Fruit fly (Drosophila melanogaster) whole organism, prepupa: ENCODE results near the gene CG9705.

Source experiments
- CG16779 ChIP-seq: fragments of 200-800 bp; sonication (Bioruptor generic); optimal IDR thresholded peaks from 3 replicates; lab custom pipeline; 2017; ENCODE audit warnings: missing biosample characterization, mild to moderate bottlenecking, missing genetic modification characterization
- CG31627 ChIP-seq: fragments of 200-800 bp; sonication (Bioruptor generic); optimal IDR thresholded peaks from 3 replicates; lab custom pipeline; 2016; ENCODE audit warnings: missing biosample characterization, missing genetic modification characterization
- Sox15 ChIP-seq: fragments of 200-800 bp; sonication (Bioruptor generic); optimal IDR thresholded peaks from 3 replicates; lab custom pipeline; 2016; ENCODE audit warnings: missing biosample characterization, missing genetic modification characterization
- dac ChIP-seq: fragments of 200-800 bp; sonication (Bioruptor generic); optimal IDR thresholded peaks from 2 replicates; lab custom pipeline; 2017; ENCODE audit warnings: missing biosample characterization, mild to moderate bottlenecking, missing genetic modification characterization
- esn ChIP-seq: fragments of 200-800 bp; sonication (Bioruptor generic); optimal IDR thresholded peaks from 2 replicates; lab custom pipeline; 2016; ENCODE audit warnings: missing biosample characterization, mild to moderate bottlenecking, missing genetic modification characterization, moderate library complexity
- net ChIP-seq: fragments of 200-800 bp; sonication (Bioruptor generic); optimal IDR thresholded peaks from 3 replicates; lab custom pipeline; 2016; ENCODE audit warnings: missing biosample characterization, missing genetic modification characterization
- vri ChIP-seq: fragments of 200-800 bp; sonication (Bioruptor generic); optimal IDR thresholded peaks from 3 replicates; lab custom pipeline; 2016; ENCODE audit warnings: missing biosample characterization, mild to moderate bottlenecking, missing genetic modification characterization

DNA sequence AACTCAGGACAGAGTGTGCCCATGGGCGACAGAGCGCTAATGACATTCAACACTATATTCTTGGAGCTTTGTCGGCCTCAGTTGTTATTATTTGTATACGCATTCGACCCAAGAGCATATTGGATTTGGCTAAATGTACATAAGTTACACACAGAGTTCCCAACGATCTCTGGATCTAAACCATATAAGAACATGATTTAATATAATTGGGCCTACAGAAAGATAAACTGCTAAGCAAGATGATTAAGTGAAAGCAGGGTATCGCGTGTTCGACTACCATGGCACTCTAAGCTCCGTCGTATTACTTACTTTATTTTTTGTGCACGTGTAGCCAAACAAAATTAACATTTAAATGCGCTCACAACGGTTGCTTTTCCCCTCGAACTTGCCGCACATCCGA lies 19.6 kb upstream of the CG9705 start:
- TF ChIP-seq dac (GFP tag; lab: Kevin White, UChicago) = no peak
- TF ChIP-seq Sox15 (GFP tag; lab: Kevin White, UChicago) = no peak
- no peak for TF ChIP-seq esn (GFP tag; lab: Kevin White, UChicago)
- no peak for TF ChIP-seq vri (GFP tag; lab: Kevin White, UChicago)
- no peak for TF ChIP-seq CG31627 (GFP tag; lab: Kevin White, UChicago)
- no peak for TF ChIP-seq CG16779
- TF ChIP-seq net (GFP tag; lab: Kevin White, UChicago) = no peak
